Fruit fly (Drosophila melanogaster) whole organism, embryonic: ENCODE data around the gene Cyp303a1.

Experiments
- Adf1 ChIP-seq: fragments of 200-800 bp; sonication (Bioruptor generic); IDR thresholded peaks from 2 replicates; pipeline ENCODE4 v1.3.6; 2022; ENCODE audit warnings: missing biosample characterization, missing genetic modification characterization
- Bdp1 ChIP-seq: fragments of 200-800 bp; sonication (Bioruptor generic); optimal IDR thresholded peaks from 3 replicates; lab custom pipeline; 2016; ENCODE audit warnings: missing biosample characterization, missing genetic modification characterization
- CG10565 ChIP-seq: fragments of 200-800 bp; sonication (Bioruptor generic); optimal IDR thresholded peaks from 3 replicates; lab custom pipeline; 2016; ENCODE audit warnings: missing biosample characterization, mild to moderate bottlenecking, missing genetic modification characterization
- CG10654 ChIP-seq: fragments of 200-800 bp; sonication (Bioruptor generic); optimal IDR thresholded peaks from 2 replicates; lab custom pipeline; 2016; ENCODE audit warnings: missing biosample characterization, missing genetic modification characterization
- CG11093 ChIP-seq: fragments of 200-800 bp; sonication (Bioruptor generic); IDR thresholded peaks from 3 replicates; pipeline ENCODE4 v1.3.6; 2022; ENCODE audit warnings: missing biosample characterization, missing genetic modification characterization
- CG12219 ChIP-seq: fragments of 200-800 bp; sonication (Bioruptor generic); optimal IDR thresholded peaks from 3 replicates; lab custom pipeline; 2018; ENCODE audit warnings: missing biosample characterization, mild to moderate bottlenecking, missing genetic modification characterization
- CG13287 ChIP-seq: fragments of 200-800 bp; sonication (Bioruptor generic); IDR thresholded peaks from 2 replicates; pipeline ENCODE4 v1.3.6; 2022; ENCODE audit warnings: missing biosample characterization, missing genetic modification characterization; ENCODE audit not compliant: partially characterized antibody
- CG14050 ChIP-seq: fragments of 200-800 bp; sonication (Bioruptor generic); IDR thresholded peaks from 3 replicates; pipeline ENCODE4 v1.3.6; 2022; ENCODE audit warnings: missing biosample characterization, missing genetic modification characterization
- CG1602 ChIP-seq: fragments of 200-800 bp; sonication (Bioruptor generic); optimal IDR thresholded peaks from 3 replicates; lab custom pipeline; 2016; ENCODE audit warnings: missing biosample characterization, missing genetic modification characterization
- CG17328 ChIP-seq: fragments of 200-800 bp; sonication (Bioruptor generic); IDR thresholded peaks from 2 replicates; pipeline ENCODE4 v1.3.6; 2022; ENCODE audit warnings: missing biosample characterization, missing genetic modification characterization
- CG17802 ChIP-seq: fragments of 200-800 bp; sonication (Bioruptor generic); optimal IDR thresholded peaks from 2 replicates; lab custom pipeline; 2018; ENCODE audit warnings: missing biosample characterization, mild to moderate bottlenecking, missing genetic modification characterization, moderate library complexity
- CG17829 ChIP-seq: fragments of 200-800 bp; optimal IDR thresholded peaks from 2 replicates; lab custom pipeline; 2019; ENCODE audit warnings: missing biosample characterization, mild to moderate bottlenecking, missing genetic modification characterization, moderate library complexity
- CG2120 ChIP-seq: fragments of 200-800 bp; sonication (Bioruptor generic); optimal IDR thresholded peaks from 3 replicates; lab custom pipeline; 2016; ENCODE audit warnings: missing biosample characterization, missing genetic modification characterization
- CG2199 ChIP-seq: fragments of 200-800 bp; sonication (Bioruptor generic); IDR thresholded peaks from 3 replicates; pipeline ENCODE4 v1.3.6; 2022; ENCODE audit warnings: missing biosample characterization, missing genetic modification characterization
- CG2678 ChIP-seq: fragments of 200-800 bp; sonication (Bioruptor generic); optimal IDR thresholded peaks from 3 replicates; lab custom pipeline; 2019; ENCODE audit warnings: missing biosample characterization, mild to moderate bottlenecking, missing genetic modification characterization, moderate library complexity
- CG4424 ChIP-seq: fragments of 200-800 bp; sonication (Bioruptor generic); optimal IDR thresholded peaks from 3 replicates; lab custom pipeline; 2016; ENCODE audit warnings: missing biosample characterization, missing genetic modification characterization
- CG6175 ChIP-seq: fragments of 200-800 bp; sonication (Bioruptor generic); IDR thresholded peaks from 3 replicates; pipeline ENCODE4 v1.3.6; 2022; ENCODE audit warnings: missing biosample characterization, missing genetic modification characterization
- CG6765 ChIP-seq: fragments of 200-800 bp; sonication (Bioruptor generic); optimal IDR thresholded peaks from 3 replicates; lab custom pipeline; 2017; ENCODE audit warnings: missing biosample characterization, mild to moderate bottlenecking, missing genetic modification characterization
- CG7357 ChIP-seq: fragments of 200-800 bp; sonication (Bioruptor generic); IDR thresholded peaks from 3 replicates; pipeline ENCODE4 v1.3.6; 2022; ENCODE audit warnings: missing biosample characterization, missing genetic modification characterization
- CG8281 ChIP-seq: fragments of 200-800 bp; sonication (Bioruptor generic); optimal IDR thresholded peaks from 2 replicates; lab custom pipeline; 2018; ENCODE audit warnings: missing biosample characterization, mild to moderate bottlenecking, missing genetic modification characterization, moderate library complexity
- CG8924 ChIP-seq: fragments of 200-800 bp; optimal IDR thresholded peaks from 3 replicates; lab custom pipeline; 2019; ENCODE audit warnings: missing biosample characterization, mild to moderate bottlenecking, missing genetic modification characterization, moderate library complexity
- CG9876 ChIP-seq: fragments of 200-800 bp; sonication (Bioruptor generic); optimal IDR thresholded peaks from 2 replicates; lab custom pipeline; 2016; ENCODE audit warnings: missing biosample characterization, missing genetic modification characterization
- D19B ChIP-seq: fragments of 200-800 bp; sonication (Bioruptor generic); optimal IDR thresholded peaks from 2 replicates; lab custom pipeline; 2017; ENCODE audit warnings: missing biosample characterization, mild to moderate bottlenecking, missing genetic modification characterization
- Deaf1 ChIP-seq: fragments of 200-800 bp; optimal IDR thresholded peaks from 3 replicates; lab custom pipeline; 2019; ENCODE audit warnings: missing biosample characterization, mild to moderate bottlenecking, missing genetic modification characterization, moderate library complexity
- Drgx ChIP-seq: fragments of 200-800 bp; sonication (Bioruptor generic); IDR thresholded peaks from 2 replicates; pipeline ENCODE4 v1.3.6; 2022; ENCODE audit warnings: missing biosample characterization, missing genetic modification characterization
- HLH4C ChIP-seq: fragments of 200-800 bp; sonication (Bioruptor generic); IDR thresholded peaks from 3 replicates; pipeline ENCODE4 v1.3.6; 2022; ENCODE audit warnings: missing biosample characterization, missing genetic modification characterization; ENCODE audit not compliant: partially characterized antibody
- Meics ChIP-seq: fragments of 200-800 bp; sonication (Bioruptor generic); optimal IDR thresholded peaks from 2 replicates; lab custom pipeline; 2017; ENCODE audit warnings: missing biosample characterization, mild to moderate bottlenecking, missing genetic modification characterization
- PHDP ChIP-seq: fragments of 200-800 bp; sonication (Bioruptor generic); optimal IDR thresholded peaks from 3 replicates; lab custom pipeline; 2018; ENCODE audit warnings: missing biosample characterization, mild to moderate bottlenecking, missing genetic modification characterization, moderate library complexity
- Poxn ChIP-seq: fragments of 200-800 bp; sonication (Bioruptor generic); IDR thresholded peaks from 2 replicates; pipeline ENCODE4 v1.3.6; 2022; ENCODE audit warnings: missing biosample characterization, missing genetic modification characterization
- Rfx ChIP-seq: fragments of 200-800 bp; sonication (Bioruptor generic); IDR thresholded peaks from 2 replicates; pipeline ENCODE4 v1.3.6; 2022; ENCODE audit warnings: missing biosample characterization, missing genetic modification characterization
- Side ChIP-seq: fragments of 200-800 bp; sonication (Bioruptor generic); optimal IDR thresholded peaks from 2 replicates; lab custom pipeline; 2016; ENCODE audit warnings: missing biosample characterization, missing genetic modification characterization
- Sox102F ChIP-seq: fragments of 200-800 bp; sonication (Bioruptor generic); optimal IDR thresholded peaks from 2 replicates; lab custom pipeline; 2018; ENCODE audit warnings: missing biosample characterization, mild to moderate bottlenecking, missing genetic modification characterization, moderate library complexity
- Spps ChIP-seq: fragments of 200-800 bp; sonication (Bioruptor generic); optimal IDR thresholded peaks from 2 replicates; lab custom pipeline; 2018; ENCODE audit warnings: missing biosample characterization, mild to moderate bottlenecking, missing genetic modification characterization
- Vsx1 ChIP-seq: fragments of 200-800 bp; sonication (Bioruptor generic); optimal IDR thresholded peaks from 2 replicates; lab custom pipeline; 2017; ENCODE audit warnings: missing biosample characterization, mild to moderate bottlenecking, missing genetic modification characterization, missing genetic modification reagents
- Xrp1 ChIP-seq: fragments of 200-800 bp; sonication (Bioruptor generic); IDR thresholded peaks from 2 replicates; pipeline ENCODE4 v1.3.6; 2022; ENCODE audit warnings: missing biosample characterization, missing genetic modification characterization
- ap ChIP-seq: fragments of 200-800 bp; sonication (Bioruptor generic); IDR thresholded peaks from 2 replicates; pipeline ENCODE4 v1.3.6; 2022; ENCODE audit warnings: missing biosample characterization, missing genetic modification characterization
- corto ChIP-seq: fragments of 200-800 bp; sonication (Bioruptor generic); optimal IDR thresholded peaks from 2 replicates; lab custom pipeline; 2016; ENCODE audit warnings: missing biosample characterization, mild to moderate bottlenecking, missing genetic modification characterization, moderate library complexity
- eyg ChIP-seq: fragments of 200-800 bp; sonication (Bioruptor generic); optimal IDR thresholded peaks from 3 replicates; lab custom pipeline; 2016; ENCODE audit warnings: missing biosample characterization, missing genetic modification characterization
- fu2 ChIP-seq: fragments of 200-800 bp; sonication (Bioruptor generic); optimal IDR thresholded peaks from 2 replicates; lab custom pipeline; 2016; ENCODE audit warnings: missing biosample characterization, missing genetic modification characterization
- ind ChIP-seq: fragments of 200-800 bp; sonication (Bioruptor generic); optimal IDR thresholded peaks from 3 replicates; lab custom pipeline; 2016; ENCODE audit warnings: missing biosample characterization, missing genetic modification characterization
- nerfin-1 ChIP-seq: fragments of 200-800 bp; sonication (Bioruptor generic); optimal IDR thresholded peaks from 3 replicates; lab custom pipeline; 2019; ENCODE audit warnings: missing biosample characterization, mild to moderate bottlenecking, missing genetic modification characterization, moderate library complexity
- org-1 ChIP-seq: fragments of 200-800 bp; sonication (Bioruptor generic); optimal IDR thresholded peaks from 2 replicates; lab custom pipeline; 2017; ENCODE audit warnings: missing biosample characterization, missing genetic modification characterization
- pho ChIP-seq: fragments of 200-800 bp; sonication (Bioruptor generic); optimal IDR thresholded peaks from 2 replicates; lab custom pipeline; 2016; ENCODE audit warnings: missing biosample characterization, missing genetic modification characterization
- salm ChIP-seq: fragments of 200-800 bp; sonication (Bioruptor generic); optimal IDR thresholded peaks from 2 replicates; lab custom pipeline; 2018; ENCODE audit warnings: missing biosample characterization, mild to moderate bottlenecking, missing genetic modification characterization
- slbo ChIP-seq: fragments of 200-800 bp; sonication (Bioruptor generic); IDR thresholded peaks from 2 replicates; pipeline ENCODE4 v1.3.6; 2022; ENCODE audit warnings: missing biosample characterization, missing genetic modification characterization
- slp2 ChIP-seq: fragments of 200-800 bp; sonication (Bioruptor generic); optimal IDR thresholded peaks from 2 replicates; lab custom pipeline; 2016; ENCODE audit warnings: missing biosample characterization, missing genetic modification characterization
- tll ChIP-seq, 2 experiments: fragments of 200-800 bp in 1 of 2; fragments of >200 bp in 1 of 2; sonication (Bioruptor generic) in 1 of 2; optimal IDR thresholded peaks; 2 replicates each; lab custom pipeline; 2017 to 2019; ENCODE audit warnings: missing biosample characterization in 2 of 2, missing genetic modification characterization in 2 of 2, mild to moderate bottlenecking in 1 of 2, moderate library complexity in 1 of 2
- vfl ChIP-seq: fragments of 200-800 bp; sonication (Bioruptor generic); optimal IDR thresholded peaks from 2 replicates; lab custom pipeline; 2016; ENCODE audit warnings: missing biosample characterization, missing genetic modification characterization
- zen ChIP-seq: fragments of 200-800 bp; sonication (Bioruptor generic); optimal IDR thresholded peaks from 3 replicates; lab custom pipeline; 2018; ENCODE audit warnings: missing biosample characterization, mild to moderate bottlenecking, missing genetic modification characterization, moderate library complexity

Gene Cyp303a1

dm6 chr2L:16299466-16300311, 5.7 kb downstream of the Cyp303a1 start, which contains the start of the genes heix and CG17328 (continued):
- peak; percentile 64 for TF ChIP-seq CG1602 (GFP tag; lab: Kevin White, UChicago)
- TF ChIP-seq pho (GFP tag; lab: Kevin White, UChicago) = peak; percentile 50
- TF ChIP-seq HLH4C (GFP tag; lab: Robert Waterston, UW) = no peak
- TF ChIP-seq Vsx1 (GFP tag; lab: Kevin White, UChicago) = no peak
- TF ChIP-seq CG11093 = peak; percentile 61; the same call in 2 of the 3 replicates
- TF ChIP-seq eyg (GFP tag; lab: Kevin White, UChicago) = peak; percentile 64
- TF ChIP-seq zen (tag; lab: Kevin White, UChicago) = peak; percentile 54
- peak; percentile 34; the same call in 1 of the 3 replicates for TF ChIP-seq CG7357
- peak; percentile 79 for TF ChIP-seq ind (GFP tag; lab: Kevin White, UChicago)
- TF ChIP-seq PHDP = peak; percentile 78
- no peak for TF ChIP-seq Deaf1 (tag; lab: Kevin White, UChicago)
- TF ChIP-seq Spps (tag; lab: Kevin White, UChicago) = no peak
- peak; percentile 6 for TF ChIP-seq CG9876 (GFP tag; lab: Kevin White, UChicago)
- TF ChIP-seq CG10654 (GFP tag; lab: Kevin White, UChicago) = peak; percentile 70
- no peak for TF ChIP-seq CG6175 (GFP tag; lab: Robert Waterston, UW)
- TF ChIP-seq Side (GFP tag; lab: Kevin White, UChicago) = peak; percentile 32
- TF ChIP-seq CG2199 (GFP tag; lab: Robert Waterston, UW) = peak; percentile 55; the same call in 1 of the 3 replicates
- peak; percentile 5 for TF ChIP-seq slp2
- peak; percentile 33 for TF ChIP-seq corto (GFP tag; lab: Kevin White, UChicago)
- 0 out of 2 replicates have a peak, but pooled peaks have one; percentile 28 for TF ChIP-seq CG13287 (GFP tag; lab: Robert Waterston, UW)
- peak; percentile 20 for TF ChIP-seq org-1 (GFP tag; lab: Kevin White, UChicago)
- peak; percentile 39 for TF ChIP-seq nerfin-1 (tag; lab: Kevin White, UChicago)
- peak; percentile 85 for TF ChIP-seq CG17328 (GFP tag; lab: Robert Waterston, UW)
- peak; percentile 87 for TF ChIP-seq CG2120 (GFP tag; lab: Kevin White, UChicago)
- peak in 1 of 2 experiments; percentile 50 for TF ChIP-seq tll (GFP tag; optimal IDR thresholded peaks at IDR 0.05; lab: Kevin White, UChicago)
- peak; percentile 47; the same call in 1 of the 2 replicates for TF ChIP-seq Xrp1 (GFP tag; lab: Robert Waterston, UW)
- no peak for TF ChIP-seq ap
- no peak for TF ChIP-seq CG10565 (GFP tag; lab: Kevin White, UChicago)
- no peak for TF ChIP-seq Sox102F
- peak; percentile 71 for TF ChIP-seq CG17829
- peak; percentile 82 for TF ChIP-seq CG8924 (tag; lab: Kevin White, UChicago)
- TF ChIP-seq CG8281 (tag; lab: Kevin White, UChicago) = peak; percentile 39
- no peak for TF ChIP-seq vfl (GFP tag; lab: Kevin White, UChicago)
- TF ChIP-seq Rfx (GFP tag; lab: Robert Waterston, UW) = peak; percentile 85
- TF ChIP-seq salm (tag; lab: Kevin White, UChicago) = no peak
- TF ChIP-seq CG2678 (tag; lab: Kevin White, UChicago) = no peak
- 0 out of 2 replicates have a peak, but pooled peaks have one; percentile 20 for TF ChIP-seq Drgx (GFP tag; lab: Robert Waterston, UW)
- peak; percentile 73 for TF ChIP-seq Meics (GFP tag; lab: Kevin White, UChicago)
- TF ChIP-seq CG12219 (GFP tag; lab: Kevin White, UChicago) = peak; percentile 44
- TF ChIP-seq slbo (GFP tag; lab: Robert Waterston, UW) = peak; percentile 89
- peak; percentile 54 for TF ChIP-seq CG14050 (GFP tag; lab: Robert Waterston, UW)
- TF ChIP-seq CG4424 (GFP tag; lab: Kevin White, UChicago) = peak; percentile 77
- TF ChIP-seq D19B = peak; percentile 68
- TF ChIP-seq CG6765 (GFP tag; lab: Kevin White, UChicago) = no peak
- TF ChIP-seq Adf1 (GFP tag; lab: Robert Waterston, UW) = no peak
- peak; percentile 24 for TF ChIP-seq CG17802
- TF ChIP-seq fu2 (GFP tag; lab: Kevin White, UChicago) = peak; percentile 45
- TF ChIP-seq Poxn (GFP tag; lab: Robert Waterston, UW) = peak; percentile 39; the same call in 1 of the 2 replicates
- TF ChIP-seq Bdp1 (GFP tag; lab: Kevin White, UChicago) = peak; percentile 63
